Worm (Caenorhabditis elegans): ENCODE measurements around the gene flp-11.

- TF ChIP-seq hlh-1 (tag; optimal IDR thresholded peaks at IDR 0.05) (no peak), ztf-11 (tag; optimal IDR thresholded peaks at IDR 0.05) (no peak), elt-1 (tag; optimal IDR thresholded peaks at IDR 0.05; ENCODE audit: borderline replicate concordance, insufficient read depth) (no peak), blmp-1 (tag; optimal IDR thresholded peaks at IDR 0.05) (no peak), nhr-28 (tag; optimal IDR thresholded peaks at IDR 0.05) (no peak), snpc-4 (tag; optimal IDR thresholded peaks at IDR 0.05) (no peak), elt-3 (tag; optimal IDR thresholded peaks at IDR 0.05) (no peak), nhr-76 (tag; optimal IDR thresholded peaks at IDR 0.05) (no peak), unc-120 (tag; optimal IDR thresholded peaks at IDR 0.05; ENCODE audit: poor library complexity, severe bottlenecking) (no peak), ceh-39 (tag; optimal IDR thresholded peaks at IDR 0.05) (no peak), unc-62 (GFP tag; optimal IDR thresholded peaks at IDR 0.05) (no peak)
Observed at ce11 chrX:4658706-4659105, 19.2 kb downstream of the flp-11 start.

Measured in whole organism, mixed stage, embryonic.